Fruit fly (Drosophila melanogaster): ENCODE measurements around the gene Sas-4.

Sas-4 gene

dm6 chr3R:7117590-7117989 lies 33.6 kb upstream of the Sas-4 start, which contains the start of gene Mlp84B:
Mlp84B (minus strand) TSS chr3R:7117732.
- no peak for TF ChIP-seq Dll (optimal IDR thresholded peaks at IDR 0.05)
- no peak for TF ChIP-seq EcR (GFP tag; optimal IDR thresholded peaks at IDR 0.05)
- no peak for TF ChIP-seq usp (GFP tag; optimal IDR thresholded peaks at IDR 0.05)
- TF ChIP-seq CG8478 (optimal IDR thresholded peaks at IDR 0.05), result no peak
- no peak for TF ChIP-seq psq (optimal IDR thresholded peaks at IDR 0.05)
- no peak for TF ChIP-seq pan (optimal IDR thresholded peaks at IDR 0.05)

dm6 chr3R:7122172-7123072 lies 28.7 kb upstream of the Sas-4 start:
- peak; percentile 57 to 74 for TF ChIP-seq EcR (GFP tag; optimal IDR thresholded peaks at IDR 0.05)
- no peak for TF ChIP-seq usp (GFP tag; optimal IDR thresholded peaks at IDR 0.05)

- TF ChIP-seq psq (optimal IDR thresholded peaks at IDR 0.05) (no peak), pan (optimal IDR thresholded peaks at IDR 0.05) (no peak), Dll (optimal IDR thresholded peaks at IDR 0.05) (no peak), EcR (GFP tag; optimal IDR thresholded peaks at IDR 0.05) (no peak), usp (GFP tag; optimal IDR thresholded peaks at IDR 0.05) (no peak)
Measured at dm6 chr3R:7123073-7123572, 28.0 kb upstream of the Sas-4 start.

- TF ChIP-seq CG8478 (optimal IDR thresholded peaks at IDR 0.05) (peak; percentile 85), EcR (GFP tag; optimal IDR thresholded peaks at IDR 0.05) (no peak), usp (GFP tag; optimal IDR thresholded peaks at IDR 0.05) (no peak)
Measured at dm6 chr3R:7123699-7124098, 27.5 kb upstream of the Sas-4 start.

dm6 chr3R:7124109-7124639 lies 27.0 kb upstream of the Sas-4 start, which contains the start of the genes Alh and CG10098:
Alh (minus strand) TSS chr3R:7124185.
CG10098 (plus strand) TSS chr3R:7124548.
- TF ChIP-seq pan (optimal IDR thresholded peaks at IDR 0.05) (no peak), EcR (GFP tag; optimal IDR thresholded peaks at IDR 0.05) (no peak), usp (GFP tag; optimal IDR thresholded peaks at IDR 0.05) (no peak)

dm6 chr3R:7127966-7128365 lies 23.2 kb upstream of the Sas-4 start, which contains the start of gene CG10068:
CG10068 (minus strand) TSS chr3R:7128027.
- TF ChIP-seq usp (GFP tag; optimal IDR thresholded peaks at IDR 0.05) (no peak), CG8478 (optimal IDR thresholded peaks at IDR 0.05) (no peak), pan (optimal IDR thresholded peaks at IDR 0.05) (no peak), Dll (optimal IDR thresholded peaks at IDR 0.05) (no peak), EcR (GFP tag; optimal IDR thresholded peaks at IDR 0.05) (no peak), psq (optimal IDR thresholded peaks at IDR 0.05) (no peak)

dm6 chr3R:7129280-7130069 lies 21.7 kb upstream of the Sas-4 start, which contains the start of gene CG31248:
CG31248 (plus strand) TSS chr3R:7129320.
- no peak for TF ChIP-seq usp (GFP tag; optimal IDR thresholded peaks at IDR 0.05)
- no peak for TF ChIP-seq CG8478 (optimal IDR thresholded peaks at IDR 0.05)
- TF ChIP-seq Dll (optimal IDR thresholded peaks at IDR 0.05), result no peak
- TF ChIP-seq psq (optimal IDR thresholded peaks at IDR 0.05), result no peak
- TF ChIP-seq EcR (GFP tag; optimal IDR thresholded peaks at IDR 0.05), result no peak
- TF ChIP-seq pan (optimal IDR thresholded peaks at IDR 0.05), result no peak

dm6 chr3R:7130827-7131226 lies 20.3 kb upstream of the Sas-4 start:
- TF ChIP-seq EcR (GFP tag; optimal IDR thresholded peaks at IDR 0.05), result no peak
- no peak for TF ChIP-seq usp (GFP tag; optimal IDR thresholded peaks at IDR 0.05)
- TF ChIP-seq CG8478 (optimal IDR thresholded peaks at IDR 0.05), result no peak
- no peak for TF ChIP-seq pan (optimal IDR thresholded peaks at IDR 0.05)

- TF ChIP-seq EcR (GFP tag; optimal IDR thresholded peaks at IDR 0.05) (no peak), CG8478 (optimal IDR thresholded peaks at IDR 0.05) (no peak), Dll (optimal IDR thresholded peaks at IDR 0.05) (no peak), pan (optimal IDR thresholded peaks at IDR 0.05) (no peak), usp (GFP tag; optimal IDR thresholded peaks at IDR 0.05) (no peak), psq (optimal IDR thresholded peaks at IDR 0.05) (no peak)
Measured at dm6 chr3R:7131260-7131659, 19.9 kb upstream of the Sas-4 start, which contains the start of gene CG31493. CG31493 (plus strand) TSS chr3R:7131560.

- TF ChIP-seq usp (GFP tag; optimal IDR thresholded peaks at IDR 0.05) (no peak), CG8478 (optimal IDR thresholded peaks at IDR 0.05) (no peak), pan (optimal IDR thresholded peaks at IDR 0.05) (no peak)
Measured at dm6 chr3R:7134715-7135505, 16.3 kb upstream of the Sas-4 start.

- TF ChIP-seq usp (GFP tag; optimal IDR thresholded peaks at IDR 0.05) (no peak), pan (optimal IDR thresholded peaks at IDR 0.05) (no peak), psq (optimal IDR thresholded peaks at IDR 0.05) (no peak), Dll (optimal IDR thresholded peaks at IDR 0.05) (no peak), CG8478 (optimal IDR thresholded peaks at IDR 0.05) (no peak), EcR (GFP tag; optimal IDR thresholded peaks at IDR 0.05) (no peak)
Measured at dm6 chr3R:7135881-7136280, 15.3 kb upstream of the Sas-4 start, which contains the start of gene Fer1. Fer1 (plus strand) TSS chr3R:7136206.

Measured in whole organism.